Fruit fly (Drosophila melanogaster) Kc167 (cell line): Measurements from ENCODE around the gene Osi5.

ENCODE experiments used
- h ChIP-seq: fragments of >200 bp; optimal IDR thresholded peaks from 3 replicates; lab custom pipeline; 2018; ENCODE audit warnings: missing external identifiers
- ttk ChIP-seq: sonication (Bioruptor generic); optimal IDR thresholded peaks from 2 replicates; lab custom pipeline; 2017; ENCODE audit warnings: missing external identifiers

DNA sequence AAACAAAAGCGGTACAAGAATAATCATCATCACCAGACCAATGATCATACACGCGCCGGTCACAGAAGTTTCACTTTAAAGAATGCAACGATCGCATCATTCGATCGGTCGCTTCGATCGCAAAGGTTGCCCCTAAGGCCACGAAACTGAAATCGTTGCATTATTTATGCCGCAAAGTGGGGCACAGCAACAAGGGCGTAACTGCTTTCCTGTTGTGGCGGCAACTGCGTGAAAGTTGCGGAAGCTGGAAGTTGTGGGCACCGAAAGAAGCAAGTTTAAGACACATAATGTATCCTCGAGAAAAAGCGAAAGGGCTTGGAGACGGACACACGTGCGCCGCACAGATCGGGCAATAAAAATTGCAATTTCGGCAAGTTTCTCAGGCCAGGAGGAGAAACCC is 16.7 kb downstream of the Osi5 start:
- TF ChIP-seq ttk (lab: Kevin White, UChicago) (no peak), h (lab: Kevin White, UChicago) (no peak)
